Fruit fly (Drosophila melanogaster) whole organism, embryonic: ENCODE data around the gene CG13690.

Experiments
- Atf6 ChIP-seq: fragments of 200-800 bp; sonication (Bioruptor generic); IDR thresholded peaks from 2 replicates; pipeline ENCODE4 v1.3.6; 2022; ENCODE audit warnings: missing biosample characterization, missing genetic modification characterization
- CG10321 ChIP-seq: fragments of 200-800 bp; sonication (Bioruptor generic); IDR thresholded peaks from 2 replicates; pipeline ENCODE4 v1.3.6; 2022; ENCODE audit warnings: missing biosample characterization, missing genetic modification characterization
- CG10654 ChIP-seq: fragments of 200-800 bp; sonication (Bioruptor generic); optimal IDR thresholded peaks from 2 replicates; lab custom pipeline; 2016; ENCODE audit warnings: missing biosample characterization, missing genetic modification characterization
- CG12219 ChIP-seq: fragments of 200-800 bp; sonication (Bioruptor generic); optimal IDR thresholded peaks from 3 replicates; lab custom pipeline; 2018; ENCODE audit warnings: missing biosample characterization, mild to moderate bottlenecking, missing genetic modification characterization
- CG12391 ChIP-seq: fragments of 200-800 bp; sonication (Bioruptor generic); optimal IDR thresholded peaks from 3 replicates; lab custom pipeline; 2018; ENCODE audit warnings: missing biosample characterization, mild to moderate bottlenecking, missing genetic modification characterization, moderate library complexity
- CG13287 ChIP-seq: fragments of 200-800 bp; sonication (Bioruptor generic); IDR thresholded peaks from 2 replicates; pipeline ENCODE4 v1.3.6; 2022; ENCODE audit warnings: missing biosample characterization, missing genetic modification characterization; ENCODE audit not compliant: partially characterized antibody
- CG13424 ChIP-seq: fragments of 200-800 bp; sonication (Bioruptor generic); optimal IDR thresholded peaks from 2 replicates; lab custom pipeline; 2019; ENCODE audit warnings: missing biosample characterization, mild to moderate bottlenecking, missing genetic modification characterization, moderate library complexity
- CG13894 ChIP-seq: fragments of 200-800 bp; sonication (Bioruptor generic); optimal IDR thresholded peaks from 3 replicates; lab custom pipeline; 2018; ENCODE audit warnings: missing biosample characterization, mild to moderate bottlenecking, missing genetic modification characterization, moderate library complexity
- CG14860 ChIP-seq: fragments of 200-800 bp; sonication (Bioruptor generic); IDR thresholded peaks from 3 replicates; pipeline ENCODE4 v1.3.6; 2022; ENCODE audit warnings: missing biosample characterization, missing genetic modification characterization; ENCODE audit not compliant: partially characterized antibody
- CG17612 ChIP-seq: fragments of 200-800 bp; sonication (Bioruptor generic); IDR thresholded peaks from 2 replicates; pipeline ENCODE4 v1.3.6; 2022; ENCODE audit warnings: missing biosample characterization, missing genetic modification characterization
- CG17829 ChIP-seq: fragments of 200-800 bp; optimal IDR thresholded peaks from 2 replicates; lab custom pipeline; 2019; ENCODE audit warnings: missing biosample characterization, mild to moderate bottlenecking, missing genetic modification characterization, moderate library complexity
- CG17912 ChIP-seq: fragments of 200-800 bp; sonication (Bioruptor generic); optimal IDR thresholded peaks from 2 replicates; lab custom pipeline; 2018; ENCODE audit warnings: missing biosample characterization, mild to moderate bottlenecking, missing genetic modification characterization
- CG2678 ChIP-seq: fragments of 200-800 bp; sonication (Bioruptor generic); optimal IDR thresholded peaks from 3 replicates; lab custom pipeline; 2019; ENCODE audit warnings: missing biosample characterization, mild to moderate bottlenecking, missing genetic modification characterization, moderate library complexity
- CG31441 ChIP-seq: fragments of 200-800 bp; sonication (Bioruptor generic); IDR thresholded peaks from 2 replicates; pipeline ENCODE4 v1.3.6; 2022; ENCODE audit warnings: missing biosample characterization, missing genetic modification characterization
- CG4282 ChIP-seq: fragments of 200-800 bp; sonication (Bioruptor generic); optimal IDR thresholded peaks from 2 replicates; lab custom pipeline; 2016; ENCODE audit warnings: missing biosample characterization, missing genetic modification characterization
- CG4360 ChIP-seq: fragments of 200-800 bp; sonication (Bioruptor generic); IDR thresholded peaks from 2 replicates; pipeline ENCODE4 v1.3.6; 2022; ENCODE audit warnings: missing biosample characterization, missing genetic modification characterization
- CG5953 ChIP-seq: fragments of 200-800 bp; sonication (Bioruptor generic); IDR thresholded peaks from 2 replicates; pipeline ENCODE4 v1.3.6; 2022; ENCODE audit warnings: missing biosample characterization, missing genetic modification characterization
- CG6683 ChIP-seq: fragments of 200-800 bp; sonication (Bioruptor generic); optimal IDR thresholded peaks from 2 replicates; lab custom pipeline; 2017; ENCODE audit warnings: missing biosample characterization, mild to moderate bottlenecking, missing genetic modification characterization, missing genetic modification reagents
- CG6689 ChIP-seq: fragments of 200-800 bp; sonication (Bioruptor generic); IDR thresholded peaks from 2 replicates; pipeline ENCODE4 v1.3.6; 2022; ENCODE audit warnings: missing biosample characterization, missing genetic modification characterization
- ERR ChIP-seq: fragments of 200-800 bp; sonication (Bioruptor generic); optimal IDR thresholded peaks from 2 replicates; lab custom pipeline; 2016; ENCODE audit warnings: missing biosample characterization, missing genetic modification characterization
- GATAe ChIP-seq: fragments of 200-800 bp; sonication (Bioruptor generic); conservative IDR thresholded peaks from 2 replicates; pipeline ENCODE4 v1.3.6; 2022; ENCODE audit warnings: missing biosample characterization, missing genetic modification characterization
- HLH4C ChIP-seq: fragments of 200-800 bp; sonication (Bioruptor generic); IDR thresholded peaks from 3 replicates; pipeline ENCODE4 v1.3.6; 2022; ENCODE audit warnings: missing biosample characterization, missing genetic modification characterization; ENCODE audit not compliant: partially characterized antibody
- HmgD ChIP-seq: fragments of 200-800 bp; sonication (Bioruptor generic); optimal IDR thresholded peaks from 3 replicates; lab custom pipeline; 2016; ENCODE audit warnings: missing biosample characterization, missing genetic modification characterization
- Hr78 ChIP-seq, 2 experiments: fragments of 200-800 bp in 1 of 2; fragments of >200 bp in 1 of 2; sonication (Bioruptor generic) in 1 of 2; optimal IDR thresholded peaks; 2 replicates each; lab custom pipeline; 2017 to 2019; ENCODE audit warnings: missing biosample characterization in 2 of 2, missing genetic modification characterization in 2 of 2, mild to moderate bottlenecking in 1 of 2, moderate library complexity in 1 of 2
- Lhr ChIP-seq: fragments of 200-800 bp; sonication (Bioruptor generic); optimal IDR thresholded peaks from 3 replicates; lab custom pipeline; 2017; ENCODE audit warnings: mild to moderate bottlenecking, missing biosample characterization, missing genetic modification reagents, missing genetic modification characterization
- NC2β ChIP-seq: fragments of 200-800 bp; sonication (Bioruptor generic); optimal IDR thresholded peaks from 2 replicates; lab custom pipeline; 2016; ENCODE audit warnings: missing biosample characterization, missing genetic modification characterization
- Nf-YB ChIP-seq: fragments of 200-800 bp; sonication (Bioruptor generic); optimal IDR thresholded peaks from 3 replicates; lab custom pipeline; 2019; ENCODE audit warnings: missing biosample characterization, mild to moderate bottlenecking, missing genetic modification characterization, moderate library complexity
- Spps ChIP-seq: fragments of 200-800 bp; sonication (Bioruptor generic); optimal IDR thresholded peaks from 2 replicates; lab custom pipeline; 2018; ENCODE audit warnings: missing biosample characterization, mild to moderate bottlenecking, missing genetic modification characterization
- TFAM ChIP-seq: fragments of 200-800 bp; sonication (Bioruptor generic); optimal IDR thresholded peaks from 2 replicates; lab custom pipeline; 2017; ENCODE audit warnings: missing biosample characterization, missing genetic modification characterization, inconsistent platforms
- Xbp1 ChIP-seq: fragments of 200-800 bp; sonication (Bioruptor generic); optimal IDR thresholded peaks from 3 replicates; lab custom pipeline; 2016; ENCODE audit warnings: missing biosample characterization, mild to moderate bottlenecking, missing genetic modification characterization
- YL-1 ChIP-seq: fragments of 200-800 bp; sonication (Bioruptor generic); optimal IDR thresholded peaks from 3 replicates; lab custom pipeline; 2017; ENCODE audit warnings: missing biosample characterization, mild to moderate bottlenecking, missing genetic modification characterization
- aop ChIP-seq: fragments of 200-800 bp; sonication (Bioruptor generic); IDR thresholded peaks from 2 replicates; pipeline ENCODE4 v1.3.6; 2022; ENCODE audit warnings: missing biosample characterization, missing genetic modification characterization
- ash1 ChIP-seq: fragments of 200-800 bp; sonication (Bioruptor generic); optimal IDR thresholded peaks from 2 replicates; lab custom pipeline; 2018; ENCODE audit warnings: missing biosample characterization, mild to moderate bottlenecking, missing genetic modification characterization
- bab2 ChIP-seq: fragments of 200-800 bp; sonication (Bioruptor generic); optimal IDR thresholded peaks from 2 replicates; lab custom pipeline; 2016; ENCODE audit warnings: missing biosample characterization, missing genetic modification characterization
- bcd ChIP-seq: fragments of 200-800 bp; sonication (Bioruptor generic); optimal IDR thresholded peaks from 2 replicates; lab custom pipeline; 2017; ENCODE audit warnings: missing biosample characterization, mild to moderate bottlenecking, missing genetic modification characterization
- chinmo ChIP-seq: fragments of 200-800 bp; sonication (Bioruptor generic); IDR thresholded peaks from 4 replicates; pipeline ENCODE4 v1.3.6; 2022; ENCODE audit warnings: missing biosample characterization, missing genetic modification characterization; ENCODE audit not compliant: partially characterized antibody
- chm ChIP-seq: fragments of 200-800 bp; sonication (Bioruptor generic); IDR thresholded peaks from 2 replicates; pipeline ENCODE4 v1.3.6; 2022; ENCODE audit warnings: missing biosample characterization, missing genetic modification characterization
- gsb ChIP-seq: fragments of 200-800 bp; sonication (Bioruptor generic); IDR thresholded peaks from 2 replicates; pipeline ENCODE4 v1.3.6; 2022; ENCODE audit warnings: missing biosample characterization, missing genetic modification characterization
- her ChIP-seq: fragments of 200-800 bp; sonication (Bioruptor generic); optimal IDR thresholded peaks from 2 replicates; lab custom pipeline; 2016; ENCODE audit warnings: missing biosample characterization, missing genetic modification characterization
- lab ChIP-seq: fragments of 200-800 bp; sonication (Bioruptor generic); optimal IDR thresholded peaks from 3 replicates; lab custom pipeline; 2017; ENCODE audit warnings: missing biosample characterization, missing genetic modification characterization, mild to moderate bottlenecking, moderate library complexity, missing genetic modification reagents
- lilli ChIP-seq: fragments of 200-800 bp; sonication (Bioruptor generic); optimal IDR thresholded peaks from 3 replicates; lab custom pipeline; 2016; ENCODE audit warnings: missing biosample characterization, missing genetic modification characterization
- odd ChIP-seq: fragments of 200-800 bp; sonication (Bioruptor generic); optimal IDR thresholded peaks from 2 replicates; lab custom pipeline; 2017; ENCODE audit warnings: missing biosample characterization, mild to moderate bottlenecking, missing genetic modification characterization
- pan ChIP-seq, 4 experiments: fragments of >200 bp in 3 of 4; fragments of 200-800 bp in 1 of 4; sonication (Bioruptor generic) in 1 of 4; optimal IDR thresholded peaks in 3 of 4; IDR thresholded peaks in 1 of 4; 2 replicates each; pipeline versions ENCODE4 v1.3.6 to Lab custom; 2017 to 2022; ENCODE audit warnings: missing biosample characterization in 2 of 4, missing genetic modification characterization in 2 of 4, mixed read lengths in 1 of 4
- pita ChIP-seq: fragments of 200-800 bp; sonication (Bioruptor generic); optimal IDR thresholded peaks from 2 replicates; lab custom pipeline; 2017; ENCODE audit warnings: missing biosample characterization, mild to moderate bottlenecking, missing genetic modification characterization
- pnt ChIP-seq: fragments of 200-800 bp; sonication (Bioruptor generic); optimal IDR thresholded peaks from 3 replicates; lab custom pipeline; 2016; ENCODE audit warnings: missing biosample characterization, missing genetic modification characterization
- ranshi ChIP-seq: fragments of 200-800 bp; sonication (Bioruptor generic); IDR thresholded peaks from 2 replicates; pipeline ENCODE4 v1.3.6; 2022; ENCODE audit warnings: missing biosample characterization, missing genetic modification characterization
- scrt ChIP-seq: fragments of 200-800 bp; sonication (Bioruptor generic); optimal IDR thresholded peaks from 2 replicates; lab custom pipeline; 2018; ENCODE audit warnings: missing biosample characterization, mild to moderate bottlenecking, missing genetic modification characterization, moderate library complexity
- tin ChIP-seq: fragments of 200-800 bp; sonication (Bioruptor generic); optimal IDR thresholded peaks from 3 replicates; lab custom pipeline; 2016; ENCODE audit warnings: missing biosample characterization, missing genetic modification characterization

CG13690 gene

DNA sequence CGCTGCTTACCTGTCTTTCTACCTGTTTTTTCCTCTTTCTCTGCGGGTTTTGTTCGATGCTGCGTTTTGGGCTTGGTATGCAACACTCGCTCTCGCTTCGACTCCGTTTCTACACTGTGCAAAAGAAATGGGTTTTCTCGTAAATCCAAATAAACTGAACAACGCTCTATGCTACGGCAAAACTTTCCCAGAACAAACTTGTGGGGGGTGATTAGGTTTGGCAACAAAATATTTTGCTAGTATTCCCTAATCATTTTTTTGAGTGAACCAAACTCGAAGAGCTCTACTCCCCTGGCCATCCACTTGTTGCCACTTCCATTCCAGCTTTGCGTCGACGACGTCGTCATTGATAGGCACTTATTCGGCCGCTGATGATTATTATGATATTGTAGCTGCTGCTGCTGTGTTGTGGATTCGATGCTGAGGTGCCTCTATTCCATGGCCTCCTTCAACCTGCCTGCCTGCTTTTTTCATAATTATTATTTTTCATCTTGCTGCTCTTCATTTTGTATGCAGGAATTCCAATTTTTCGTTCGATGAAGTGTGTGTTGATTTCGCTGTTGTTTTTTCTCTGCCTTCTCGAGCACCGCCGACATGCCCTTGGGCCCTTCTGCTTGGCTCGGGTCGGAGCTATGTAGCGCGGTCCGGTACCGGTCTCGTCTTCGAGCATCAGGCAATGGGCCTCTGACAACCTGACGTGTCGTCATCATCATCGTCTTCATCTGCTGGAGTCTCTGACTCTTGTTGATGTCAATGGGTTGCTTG, 22.7 kb upstream of the CG13690 start:
- TF ChIP-seq chinmo (GFP tag; lab: Robert Waterston, UW), result peak; percentile 82; the same call in 2 of the 4 replicates
- peak; percentile 56 for TF ChIP-seq odd (GFP tag; lab: Kevin White, UChicago)
- TF ChIP-seq CG13287 (GFP tag; lab: Robert Waterston, UW), result no peak
- TF ChIP-seq CG6683 (GFP tag; lab: Kevin White, UChicago), result no peak
- peak; percentile 78; the same call in 1 of the 2 replicates for TF ChIP-seq chm (GFP tag; lab: Robert Waterston, UW)
- TF ChIP-seq ERR, result peak; percentile 27
- peak in 1 of 2 experiments; percentile 33 for TF ChIP-seq Hr78 (GFP tag; optimal IDR thresholded peaks at IDR 0.05; lab: Kevin White, UChicago)
- TF ChIP-seq lab, result peak; percentile 65
- TF ChIP-seq Lhr, result no peak
- TF ChIP-seq her (GFP tag; lab: Kevin White, UChicago), result peak; percentile 77
- TF ChIP-seq YL-1 (GFP tag; lab: Kevin White, UChicago), result no peak
- peak; percentile 81 for TF ChIP-seq Spps (tag; lab: Kevin White, UChicago)
- TF ChIP-seq gsb (GFP tag; lab: Robert Waterston, UW), result no peak; the same call in 1 of the 2 replicates
- no peak for TF ChIP-seq CG17912 (GFP tag; lab: Kevin White, UChicago)
- no peak for TF ChIP-seq ash1 (GFP tag; lab: Kevin White, UChicago)
- peak; percentile 91 for TF ChIP-seq CG17829
- no peak for TF ChIP-seq CG2678 (tag; lab: Kevin White, UChicago)
- TF ChIP-seq CG14860, result no peak
- peak; percentile 87 for TF ChIP-seq tin (GFP tag; lab: Kevin White, UChicago)
- TF ChIP-seq bcd (GFP tag; lab: Kevin White, UChicago), result peak; percentile 70
- peak; percentile 87 for TF ChIP-seq CG31441 (GFP tag; lab: Robert Waterston, UW)
- peak; percentile 74 for TF ChIP-seq aop (GFP tag; lab: Robert Waterston, UW)
- peak; percentile 85 for TF ChIP-seq CG10654 (GFP tag; lab: Kevin White, UChicago)
- peak; percentile 63 for TF ChIP-seq CG4360 (GFP tag; lab: Robert Waterston, UW)
- TF ChIP-seq CG4282 (GFP tag; lab: Kevin White, UChicago), result peak; percentile 50
- peak; percentile 12 for TF ChIP-seq TFAM
- peak; percentile 74 for TF ChIP-seq lilli (GFP tag; lab: Kevin White, UChicago)
- no peak for TF ChIP-seq pita
- no peak for TF ChIP-seq CG13894 (tag; lab: Kevin White, UChicago)
- peak; percentile 87 for TF ChIP-seq CG12391 (tag; lab: Kevin White, UChicago)
- TF ChIP-seq HLH4C, result no peak
- peak; percentile 76 for TF ChIP-seq CG13424 (tag; lab: Kevin White, UChicago)
- peak; percentile 83 for TF ChIP-seq ranshi
- TF ChIP-seq HmgD (GFP tag; lab: Kevin White, UChicago), result no peak
- TF ChIP-seq Nf-YB (GFP tag; lab: Kevin White, UChicago), result peak; percentile 45
- TF ChIP-seq NC2β (GFP tag; lab: Kevin White, UChicago), result peak; percentile 83
- 0 out of 2 replicates have a peak, but pooled peaks have one; percentile 23 for TF ChIP-seq CG17612
- TF ChIP-seq CG10321 (GFP tag; lab: Robert Waterston, UW), result no peak; the same call in 1 of the 2 replicates
- TF ChIP-seq scrt (GFP tag; lab: Kevin White, UChicago), result no peak
- TF ChIP-seq CG12219 (GFP tag; lab: Kevin White, UChicago), result peak; percentile 78
- TF ChIP-seq pan (optimal IDR thresholded peaks at IDR 0.05; lab: Kevin White, UChicago), result no peak
- TF ChIP-seq pan (GFP tag; optimal IDR thresholded peaks at IDR 0.05 in 1 of 2, IDR thresholded peaks at IDR 0.05 in 1 of 2), result peak in 1 of 2 experiments; percentile 85
- TF ChIP-seq GATAe, result no peak
- peak; percentile 90 for TF ChIP-seq pnt (GFP tag; lab: Kevin White, UChicago)
- TF ChIP-seq CG5953 (GFP tag; lab: Robert Waterston, UW), result peak; percentile 92
- TF ChIP-seq Atf6, result no peak
- TF ChIP-seq Xbp1 (GFP tag; lab: Kevin White, UChicago), result peak; percentile 86
- TF ChIP-seq CG6689, result peak; percentile 88
- TF ChIP-seq bab2 (GFP tag; lab: Kevin White, UChicago), result peak; percentile 78
